Worm (Caenorhabditis elegans) whole organism, L3 larva: ENCODE data around the gene kcc-1.

Experiments used
- R02D3.7 ChIP-seq: fragments of 150-350 bp; optimal IDR thresholded peaks from 2 replicates; lab custom pipeline; 2014; ENCODE audit warnings: missing biosample characterization, missing genetic modification characterization
- eor-1 ChIP-seq, 2 experiments: fragments of 150-350 bp; optimal IDR thresholded peaks; 2 replicates each; lab custom pipeline; 2014 to 2018; ENCODE audit warnings: missing biosample characterization in 2 of 2, missing genetic modification characterization in 2 of 2
- fos-1 ChIP-seq: fragments of 150-350 bp; optimal IDR thresholded peaks from 2 replicates; lab custom pipeline; 2014; ENCODE audit warnings: missing biosample characterization, missing genetic modification characterization
- jun-1 ChIP-seq: fragments of 150-350 bp; optimal IDR thresholded peaks from 2 replicates; lab custom pipeline; 2014; ENCODE audit warnings: missing biosample characterization, missing genetic modification reagents, missing genetic modification characterization
- nhr-12 ChIP-seq: fragments of 150-350 bp; optimal IDR thresholded peaks from 2 replicates; lab custom pipeline; 2014; ENCODE audit warnings: missing biosample characterization, missing genetic modification characterization
- nhr-77 ChIP-seq: fragments of 150-350 bp; optimal IDR thresholded peaks from 2 replicates; lab custom pipeline; 2014; ENCODE audit warnings: missing biosample characterization, missing genetic modification characterization
- ztf-4 ChIP-seq: fragments of 150-350 bp; optimal IDR thresholded peaks from 2 replicates; lab custom pipeline; 2014; ENCODE audit warnings: missing biosample characterization, missing genetic modification characterization

- TF ChIP-seq nhr-12 (tag; lab: Kevin White, UChicago) (no peak), nhr-77 (tag; lab: Kevin White, UChicago) (no peak), fos-1 (tag; lab: Kevin White, UChicago) (no peak), R02D3.7 (no peak), ztf-4 (tag; lab: Kevin White, UChicago) (no peak), eor-1 (tag; optimal IDR thresholded peaks at IDR 0.05; lab: Kevin White, UChicago) (no peak), jun-1 (no peak)
These were observed 13.5 kb downstream of the kcc-1 start, which contains the start of the genes glb-23 and R13A1.1 for ce11 chrIV:7219398-7220087.
